Worm (Caenorhabditis elegans): ENCODE data around the gene M04B2.7.
A peak's percentile ranks its signal among the peaks of the same experiment; 100 is the strongest.

M04B2.7 gene

ce11 chrIV:11497312-11497711 is 51.3 kb downstream of the M04B2.7 start:
- 0 out of 2 replicates have a peak, but pooled peaks have one; percentile 6 for TF ChIP-seq Y48G9A.11 (GFP tag; IDR thresholded peaks at IDR 0.05)
- TF ChIP-seq Y105C5A.15 (GFP tag; IDR thresholded peaks at IDR 0.05) = 0 out of 2 replicates have a peak, but pooled peaks have one; percentile 42
- TF ChIP-seq lin-38 (GFP tag; IDR thresholded peaks at IDR 0.05) = peak; percentile 48

- TF ChIP-seq rbr-2 (tag; optimal IDR thresholded peaks at IDR 0.05) = peak; percentile 35
- TF ChIP-seq mep-1 (tag; optimal IDR thresholded peaks at IDR 0.05) = peak; percentile 40
- TF ChIP-seq mes-2 (tag; optimal IDR thresholded peaks at IDR 0.05; ENCODE audit: poor library complexity, severe bottlenecking) = peak; percentile 18
- TF ChIP-seq dve-1 (tag; optimal IDR thresholded peaks at IDR 0.05; ENCODE audit: insufficient read depth) = no peak
- peak in 1 of 2 experiments; percentile 68 for TF ChIP-seq unc-62 (GFP tag; optimal IDR thresholded peaks at IDR 0.05 in 1 of 2)
- TF ChIP-seq unc-62 (tag; optimal IDR thresholded peaks at IDR 0.05) = no peak
- TF ChIP-seq nhr-11 (tag; optimal IDR thresholded peaks at IDR 0.05) = no peak
- peak; percentile 22 for TF ChIP-seq ces-1 (GFP tag; optimal IDR thresholded peaks at IDR 0.05)
- peak in 1 of 2 experiments; percentile 52 for TF ChIP-seq lsy-2 (tag; optimal IDR thresholded peaks at IDR 0.05)
- no peak for TF ChIP-seq nhr-237 (tag; optimal IDR thresholded peaks at IDR 0.05)
- no peak for TF ChIP-seq spr-3 (GFP tag; optimal IDR thresholded peaks at IDR 0.05)
- peak; percentile 48; the same call in 1 of the 2 replicates for TF ChIP-seq hmg-1.1 (GFP tag; IDR thresholded peaks at IDR 0.05)
- TF ChIP-seq lin-39 (tag; optimal IDR thresholded peaks at IDR 0.05) = no peak
- peak; percentile 20 for TF ChIP-seq ceh-28 (tag; optimal IDR thresholded peaks at IDR 0.05)
- TF ChIP-seq ctbp-1 (GFP tag; IDR thresholded peaks at IDR 0.05) = peak; percentile 62; the same call in 1 of the 2 replicates
- TF ChIP-seq F37D6.2 (tag; optimal IDR thresholded peaks at IDR 0.05) = peak; percentile 21
Observed at ce11 chrIV:11494924-11495323, 53.6 kb downstream of the M04B2.7 start.

- TF ChIP-seq mxl-3 (GFP tag; optimal IDR thresholded peaks at IDR 0.05) = peak; percentile 0
- peak in 1 of 2 experiments; percentile 37 for TF ChIP-seq unc-62 (GFP tag; optimal IDR thresholded peaks at IDR 0.05 in 1 of 2)
- TF ChIP-seq unc-62 (tag; optimal IDR thresholded peaks at IDR 0.05) = no peak
- peak; percentile 15 for TF ChIP-seq nhr-28 (tag; optimal IDR thresholded peaks at IDR 0.05)
- no peak for TF ChIP-seq lin-39 (tag; optimal IDR thresholded peaks at IDR 0.05)
Observed at ce11 chrIV:11493899-11494298, 54.7 kb downstream of the M04B2.7 start.

ce11 chrIV:11492345-11492744 is 56.2 kb downstream of the M04B2.7 start:
- TF ChIP-seq nhr-237 (tag; optimal IDR thresholded peaks at IDR 0.05) (no peak), F10B5.3 (tag; optimal IDR thresholded peaks at IDR 0.05) (no peak), nhr-48 (tag; optimal IDR thresholded peaks at IDR 0.05) (no peak), ceh-32 (tag; optimal IDR thresholded peaks at IDR 0.05; ENCODE audit: poor library complexity) (no peak), mep-1 (tag; optimal IDR thresholded peaks at IDR 0.05) (no peak), aha-1 (tag) (peak; percentile 83), Y105C5A.15 (GFP tag; IDR thresholded peaks at IDR 0.05) (no peak), mxl-2 (GFP tag; conservative IDR thresholded peaks at IDR 0.05) (no peak), dmd-6 (GFP tag; IDR thresholded peaks at IDR 0.05) (peak; percentile 28; the same call in 1 of the 2 replicates), unc-130 (GFP tag; optimal IDR thresholded peaks at IDR 0.05) (no peak), daf-19 (GFP tag; conservative IDR thresholded peaks at IDR 0.05) (no peak), egl-27 (tag; optimal IDR thresholded peaks at IDR 0.05) (no peak), mdt-29 (GFP tag; IDR thresholded peaks at IDR 0.05) (no peak), dpl-1 (GFP tag; optimal IDR thresholded peaks at IDR 0.05) (no peak), daf-16 (GFP tag; optimal IDR thresholded peaks at IDR 0.05) (no peak), daf-16 (tag; optimal IDR thresholded peaks at IDR 0.05) (no peak), F37D6.2 (tag; optimal IDR thresholded peaks at IDR 0.05) (no peak), lin-29 (GFP tag; IDR thresholded peaks at IDR 0.05) (no peak), ZK337.2 (GFP tag; IDR thresholded peaks at IDR 0.05) (no peak), nhr-42 (GFP tag; IDR thresholded peaks at IDR 0.05) (no peak), mxl-3 (GFP tag; optimal IDR thresholded peaks at IDR 0.05) (no peak), ceh-62 (tag; optimal IDR thresholded peaks at IDR 0.05) (no peak), hif-1 (tag; optimal IDR thresholded peaks at IDR 0.05) (no peak), dmd-8 (GFP tag; IDR thresholded peaks at IDR 0.05) (no peak), egl-43 (GFP tag; IDR thresholded peaks at IDR 0.05) (no peak), spr-3 (GFP tag; optimal IDR thresholded peaks at IDR 0.05) (no peak), unc-62 (GFP tag; optimal IDR thresholded peaks at IDR 0.05 in 1 of 2) (no peak), unc-62 (tag; optimal IDR thresholded peaks at IDR 0.05) (no peak), mes-2 (tag; optimal IDR thresholded peaks at IDR 0.05; ENCODE audit: poor library complexity, severe bottlenecking) (no peak), spr-1 (tag; optimal IDR thresholded peaks at IDR 0.05) (no peak), nhr-28 (tag; optimal IDR thresholded peaks at IDR 0.05) (peak; percentile 48), hlh-30 (tag; optimal IDR thresholded peaks at IDR 0.05; ENCODE audit: insufficient read depth) (peak; percentile 47)
